Fruit fly (Drosophila melanogaster) whole organism, embryonic: ENCODE measurements around the gene schlank.

ENCODE experiments used
- BEAF-32 ChIP-seq: fragments of 200-800 bp; sonication (Bioruptor generic); optimal IDR thresholded peaks from 3 replicates; lab custom pipeline; 2017; ENCODE audit warnings: missing biosample characterization, missing genetic modification characterization, mild to moderate bottlenecking, moderate library complexity, missing genetic modification reagents
- Bgb ChIP-seq: fragments of 200-800 bp; sonication (Bioruptor generic); IDR thresholded peaks from 2 replicates; pipeline ENCODE4 v1.3.6; 2022; ENCODE audit warnings: missing biosample characterization, missing genetic modification characterization; ENCODE audit not compliant: partially characterized antibody
- BtbVII ChIP-seq: fragments of 200-800 bp; sonication (Bioruptor generic); optimal IDR thresholded peaks from 3 replicates; lab custom pipeline; 2017; ENCODE audit warnings: missing biosample characterization, mild to moderate bottlenecking, missing genetic modification characterization
- CG10321 ChIP-seq: fragments of 200-800 bp; sonication (Bioruptor generic); IDR thresholded peaks from 2 replicates; pipeline ENCODE4 v1.3.6; 2022; ENCODE audit warnings: missing biosample characterization, missing genetic modification characterization
- CG11247 ChIP-seq: fragments of 200-800 bp; sonication (Bioruptor generic); IDR thresholded peaks from 2 replicates; pipeline ENCODE4 v1.3.6; 2022; ENCODE audit warnings: missing biosample characterization, missing genetic modification characterization
- CG13624 ChIP-seq: fragments of 200-800 bp; sonication (Bioruptor generic); optimal IDR thresholded peaks from 2 replicates; lab custom pipeline; 2016; ENCODE audit warnings: missing biosample characterization, missing genetic modification characterization
- CG17359 ChIP-seq: fragments of 200-800 bp; sonication (Bioruptor generic); optimal IDR thresholded peaks from 3 replicates; lab custom pipeline; 2018; ENCODE audit warnings: missing biosample characterization, mild to moderate bottlenecking, missing genetic modification characterization, moderate library complexity
- CG17829 ChIP-seq: fragments of 200-800 bp; optimal IDR thresholded peaks from 2 replicates; lab custom pipeline; 2019; ENCODE audit warnings: missing biosample characterization, mild to moderate bottlenecking, missing genetic modification characterization, moderate library complexity
- CG1792 ChIP-seq: fragments of 200-800 bp; sonication (Bioruptor generic); optimal IDR thresholded peaks from 2 replicates; lab custom pipeline; 2016; ENCODE audit warnings: missing biosample characterization, missing genetic modification characterization
- CG2199 ChIP-seq: fragments of 200-800 bp; sonication (Bioruptor generic); IDR thresholded peaks from 3 replicates; pipeline ENCODE4 v1.3.6; 2022; ENCODE audit warnings: missing biosample characterization, missing genetic modification characterization
- CG2712 ChIP-seq: fragments of 200-800 bp; optimal IDR thresholded peaks from 3 replicates; lab custom pipeline; 2019; ENCODE audit warnings: missing biosample characterization, mild to moderate bottlenecking, missing genetic modification characterization, moderate library complexity
- CG31365 ChIP-seq: fragments of 200-800 bp; sonication (Bioruptor generic); optimal IDR thresholded peaks from 2 replicates; lab custom pipeline; 2018; ENCODE audit warnings: missing biosample characterization, mild to moderate bottlenecking, missing genetic modification characterization
- CG3163 ChIP-seq: fragments of 200-800 bp; sonication (Bioruptor generic); optimal IDR thresholded peaks from 3 replicates; lab custom pipeline; 2016; ENCODE audit warnings: missing biosample characterization, missing genetic modification characterization
- CG33213 ChIP-seq: fragments of 200-800 bp; sonication (Bioruptor generic); optimal IDR thresholded peaks from 3 replicates; lab custom pipeline; 2016; ENCODE audit warnings: missing biosample characterization, missing genetic modification characterization
- CG7556 ChIP-seq: fragments of 200-800 bp; sonication (Bioruptor generic); optimal IDR thresholded peaks from 2 replicates; lab custom pipeline; 2017; ENCODE audit warnings: missing biosample characterization, mild to moderate bottlenecking, missing genetic modification characterization
- CG8290 ChIP-seq, 3 experiments: fragments of 200-800 bp; sonication (Bioruptor generic); optimal IDR thresholded peaks; 2 replicates each; lab custom pipeline; 2016 to 2019; ENCODE audit warnings: missing biosample characterization in 3 of 3, missing genetic modification characterization in 3 of 3, mild to moderate bottlenecking in 2 of 3, moderate library complexity in 1 of 3
- CG8478 ChIP-seq: fragments of >200 bp; optimal IDR thresholded peaks from 2 replicates; lab custom pipeline; 2018
- Dek ChIP-seq: fragments of 200-800 bp; sonication (Bioruptor generic); optimal IDR thresholded peaks from 3 replicates; lab custom pipeline; 2019; ENCODE audit warnings: missing biosample characterization, mild to moderate bottlenecking, missing genetic modification characterization, moderate library complexity
- Dref ChIP-seq: fragments of 200-800 bp; sonication (Bioruptor generic); IDR thresholded peaks from 2 replicates; pipeline ENCODE4 v1.3.6; 2022; ENCODE audit warnings: missing biosample characterization, missing genetic modification characterization
- Ets65A ChIP-seq: fragments of 200-800 bp; sonication (Bioruptor generic); peaks from one replicate; lab custom pipeline; 2016; ENCODE audit warnings: missing biosample characterization, missing genetic modification characterization
- Fer3 ChIP-seq: fragments of 200-800 bp; sonication (Bioruptor generic); optimal IDR thresholded peaks from 2 replicates; lab custom pipeline; 2018; ENCODE audit warnings: missing biosample characterization, mild to moderate bottlenecking, missing genetic modification characterization, moderate library complexity
- HHEX ChIP-seq: fragments of 200-800 bp; sonication (Bioruptor generic); optimal IDR thresholded peaks from 3 replicates; lab custom pipeline; 2017; ENCODE audit warnings: missing biosample characterization, mild to moderate bottlenecking, missing genetic modification characterization, missing genetic modification reagents
- HLH4C ChIP-seq: fragments of 200-800 bp; sonication (Bioruptor generic); IDR thresholded peaks from 3 replicates; pipeline ENCODE4 v1.3.6; 2022; ENCODE audit warnings: missing biosample characterization, missing genetic modification characterization; ENCODE audit not compliant: partially characterized antibody
- Hmx ChIP-seq: fragments of 200-800 bp; sonication (Bioruptor generic); optimal IDR thresholded peaks from 2 replicates; lab custom pipeline; 2016; ENCODE audit warnings: missing biosample characterization, missing genetic modification characterization
- Hr78 ChIP-seq, 2 experiments: fragments of 200-800 bp in 1 of 2; fragments of >200 bp in 1 of 2; sonication (Bioruptor generic) in 1 of 2; optimal IDR thresholded peaks; 2 replicates each; lab custom pipeline; 2017 to 2019; ENCODE audit warnings: missing biosample characterization in 2 of 2, missing genetic modification characterization in 2 of 2, mild to moderate bottlenecking in 1 of 2, moderate library complexity in 1 of 2
- Med ChIP-seq: fragments of 200-800 bp; sonication (Bioruptor generic); peaks from one replicate; lab custom pipeline; 2016; ENCODE audit warnings: missing biosample characterization, missing genetic modification characterization, mild to moderate bottlenecking, inconsistent platforms, moderate library complexity
- Opbp ChIP-seq: fragments of 200-800 bp; sonication (Bioruptor generic); IDR thresholded peaks from 3 replicates; pipeline ENCODE4 v1.3.6; 2022; ENCODE audit warnings: missing biosample characterization, missing genetic modification characterization; ENCODE audit not compliant: partially characterized antibody
- Sin3A ChIP-seq: fragments of >200 bp; optimal IDR thresholded peaks from 2 replicates; lab custom pipeline; 2018
- Stat92E ChIP-seq, 3 experiments: fragments of >200 bp in 2 of 3; fragments of 200-800 bp in 1 of 3; sonication (Bioruptor generic) in 1 of 3; optimal IDR thresholded peaks; 2 replicates each; lab custom pipeline; 2017 to 2019; ENCODE audit warnings: missing biosample characterization in 3 of 3, missing genetic modification characterization in 3 of 3, mild to moderate bottlenecking in 1 of 3, moderate library complexity in 1 of 3
- YL-1 ChIP-seq: fragments of 200-800 bp; sonication (Bioruptor generic); optimal IDR thresholded peaks from 3 replicates; lab custom pipeline; 2017; ENCODE audit warnings: missing biosample characterization, mild to moderate bottlenecking, missing genetic modification characterization
- amos ChIP-seq: fragments of 200-800 bp; sonication (Bioruptor generic); IDR thresholded peaks from 2 replicates; pipeline ENCODE4 v1.3.6; 2022; ENCODE audit warnings: missing biosample characterization, missing genetic modification characterization; ENCODE audit not compliant: partially characterized antibody
- ara ChIP-seq: fragments of 200-800 bp; sonication (Bioruptor generic); IDR thresholded peaks from 2 replicates; pipeline ENCODE4 v1.3.6; 2022; ENCODE audit warnings: missing biosample characterization, missing genetic modification characterization
- chm ChIP-seq: fragments of 200-800 bp; sonication (Bioruptor generic); IDR thresholded peaks from 2 replicates; pipeline ENCODE4 v1.3.6; 2022; ENCODE audit warnings: missing biosample characterization, missing genetic modification characterization
- crp ChIP-seq, 2 experiments: fragments of 200-800 bp; sonication (Bioruptor generic); optimal IDR thresholded peaks; 2 replicates in 1 of 2; 3 replicates in 1 of 2; lab custom pipeline; 2017; ENCODE audit warnings: missing biosample characterization in 2 of 2, missing genetic modification characterization in 2 of 2, mild to moderate bottlenecking in 1 of 2, moderate library complexity in 1 of 2
- gfzf ChIP-seq: fragments of 200-800 bp; sonication (Bioruptor generic); optimal IDR thresholded peaks from 2 replicates; lab custom pipeline; 2016; ENCODE audit warnings: missing biosample characterization, mild to moderate bottlenecking, missing genetic modification characterization, moderate library complexity
- hbn ChIP-seq: fragments of 200-800 bp; sonication (Bioruptor generic); IDR thresholded peaks from 2 replicates; pipeline ENCODE4 v1.3.6; 2022; ENCODE audit warnings: missing biosample characterization, missing genetic modification characterization; ENCODE audit not compliant: partially characterized antibody
- jumu ChIP-seq: fragments of 200-800 bp; sonication (Bioruptor generic); optimal IDR thresholded peaks from 3 replicates; lab custom pipeline; 2016; ENCODE audit warnings: missing biosample characterization, missing genetic modification characterization
- kah ChIP-seq: fragments of 200-800 bp; sonication (Bioruptor generic); optimal IDR thresholded peaks from 2 replicates; lab custom pipeline; 2018; ENCODE audit warnings: missing biosample characterization, mild to moderate bottlenecking, missing genetic modification characterization
- kni ChIP-seq: fragments of 200-800 bp; sonication (Bioruptor generic); optimal IDR thresholded peaks from 3 replicates; lab custom pipeline; 2017; ENCODE audit warnings: mild to moderate bottlenecking, missing biosample characterization, missing genetic modification reagents, missing genetic modification characterization
- knrl ChIP-seq: fragments of 200-800 bp; sonication (Bioruptor generic); IDR thresholded peaks from 3 replicates; pipeline ENCODE4 v1.3.6; 2022; ENCODE audit warnings: missing biosample characterization, missing genetic modification characterization; ENCODE audit not compliant: partially characterized antibody
- pb ChIP-seq: fragments of 200-800 bp; sonication (Bioruptor generic); optimal IDR thresholded peaks from 3 replicates; lab custom pipeline; 2016; ENCODE audit warnings: missing biosample characterization, missing genetic modification characterization
- pzg ChIP-seq: fragments of 200-800 bp; sonication (Bioruptor generic); optimal IDR thresholded peaks from 3 replicates; lab custom pipeline; 2018; ENCODE audit warnings: missing biosample characterization, mild to moderate bottlenecking, missing genetic modification characterization, moderate library complexity
- repo ChIP-seq: fragments of 200-800 bp; sonication (Bioruptor generic); optimal IDR thresholded peaks from 2 replicates; lab custom pipeline; 2016; ENCODE audit warnings: missing biosample characterization, missing genetic modification characterization
- sima ChIP-seq: fragments of 200-800 bp; sonication (Bioruptor generic); optimal IDR thresholded peaks from 2 replicates; lab custom pipeline; 2016; ENCODE audit warnings: missing biosample characterization, missing genetic modification characterization
- tx ChIP-seq: fragments of 200-800 bp; sonication (Bioruptor generic); optimal IDR thresholded peaks from 2 replicates; lab custom pipeline; 2016; ENCODE audit warnings: missing biosample characterization, missing genetic modification characterization
- unc-4 ChIP-seq: fragments of 200-800 bp; sonication (Bioruptor generic); IDR thresholded peaks from 2 replicates; pipeline ENCODE4 v1.3.6; 2022; ENCODE audit warnings: missing biosample characterization, missing genetic modification characterization; ENCODE audit not compliant: partially characterized antibody
- zf30C ChIP-seq: fragments of 200-800 bp; sonication (Bioruptor generic); optimal IDR thresholded peaks from 3 replicates; lab custom pipeline; 2018; ENCODE audit warnings: missing biosample characterization, mild to moderate bottlenecking, missing genetic modification characterization

schlank gene

DNA sequence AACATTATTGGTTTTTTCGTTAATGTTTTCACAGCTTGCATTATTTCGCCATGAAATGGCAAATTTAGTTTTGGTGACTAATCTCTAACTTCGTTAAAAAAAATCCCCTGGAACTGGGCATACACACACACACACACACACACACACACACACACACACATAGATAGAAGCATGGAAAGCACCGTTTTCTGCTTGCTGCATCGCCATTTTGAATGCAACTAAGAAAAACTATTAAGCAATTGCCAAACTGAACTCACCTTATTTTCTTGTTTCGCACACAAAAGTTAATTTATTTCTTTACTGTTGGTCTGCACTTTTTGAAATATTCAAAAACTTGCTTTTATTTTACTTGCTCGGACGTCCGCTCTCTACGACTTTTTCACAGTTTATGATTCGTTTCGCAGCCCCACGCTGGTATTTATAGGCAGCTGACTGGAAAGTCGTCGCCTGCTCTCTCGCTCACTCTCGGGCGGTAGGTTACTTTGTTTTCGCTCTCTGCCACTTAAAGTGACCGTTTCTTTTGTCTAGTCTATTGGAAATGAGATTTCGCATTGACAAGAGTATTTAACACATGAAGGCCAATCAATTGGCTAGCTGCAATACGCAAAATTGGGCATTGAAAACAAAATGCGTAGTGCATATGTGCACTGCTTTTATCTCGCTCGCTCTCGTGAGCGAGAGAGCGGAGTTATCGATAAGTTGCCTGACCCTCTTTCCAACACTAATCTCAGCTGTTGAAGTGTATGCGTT, 12.0 kb upstream of the schlank start (continued):
- TF ChIP-seq gfzf (GFP tag; lab: Kevin White, UChicago) (peak; percentile 32), Ets65A (GFP tag; lab: Kevin White, UChicago) (peak; percentile 53), crp (GFP tag; optimal IDR thresholded peaks at IDR 0.05; lab: Kevin White, UChicago) (peak in 1 of 2 experiments; percentile 75), Opbp (GFP tag; lab: Robert Waterston, UW) (peak; percentile 13; the same call in 1 of the 3 replicates), ara (GFP tag; lab: Robert Waterston, UW) (no peak), Bgb (peak; percentile 35; the same call in 1 of the 2 replicates), hbn (no peak), zf30C (no peak), BtbVII (peak; percentile 58), repo (GFP tag; lab: Kevin White, UChicago) (peak; percentile 14), Stat92E (GFP tag; optimal IDR thresholded peaks at IDR 0.05; lab: Kevin White, UChicago) (peak in 1 of 3 experiments; percentile 57), CG2199 (GFP tag; lab: Robert Waterston, UW) (0 out of 3 replicates have a peak, but pooled peaks have one; percentile 46), pzg (peak; percentile 43), tx (no peak), CG13624 (GFP tag; lab: Kevin White, UChicago) (peak; percentile 94), Dek (tag; lab: Kevin White, UChicago) (peak; percentile 11), chm (GFP tag; lab: Robert Waterston, UW) (peak; percentile 57; the same call in 1 of the 2 replicates), CG3163 (peak; percentile 26), Hmx (GFP tag; lab: Kevin White, UChicago) (no peak), CG1792 (GFP tag; lab: Kevin White, UChicago) (no peak), jumu (no peak), CG7556 (peak; percentile 22), YL-1 (GFP tag; lab: Kevin White, UChicago) (peak; percentile 70), unc-4 (GFP tag; lab: Robert Waterston, UW) (peak; percentile 34; the same call in 1 of the 2 replicates), kni (GFP tag; lab: Kevin White, UChicago) (peak; percentile 40), CG31365 (no peak), amos (GFP tag; lab: Robert Waterston, UW) (peak; percentile 26; the same call in 1 of the 2 replicates), Fer3 (peak; percentile 9), CG17829 (tag; lab: Kevin White, UChicago) (peak; percentile 13), HHEX (GFP tag; lab: Kevin White, UChicago) (peak; percentile 37), sima (GFP tag; lab: Kevin White, UChicago) (no peak), knrl (no peak), HLH4C (GFP tag; lab: Robert Waterston, UW) (0 out of 3 replicates have a peak, but pooled peaks have one; percentile 43), Med (peak; percentile 79), CG8478 (lab: Kevin White, UChicago) (peak; percentile 82), Sin3A (lab: Kevin White, UChicago) (peak; percentile 15), Hr78 (GFP tag; optimal IDR thresholded peaks at IDR 0.05; lab: Kevin White, UChicago) (no peak), CG2712 (tag; lab: Kevin White, UChicago) (peak; percentile 3), CG8290 (GFP tag; optimal IDR thresholded peaks at IDR 0.05; lab: Kevin White, UChicago) (no peak), CG8290 (tag; optimal IDR thresholded peaks at IDR 0.05; lab: Kevin White, UChicago) (peak; percentile 34 to 47), CG10321 (GFP tag; lab: Robert Waterston, UW) (peak; percentile 78), BEAF-32 (GFP tag; lab: Kevin White, UChicago) (peak; percentile 48), CG11247 (GFP tag; lab: Robert Waterston, UW) (no peak), Dref (GFP tag; lab: Robert Waterston, UW) (peak; percentile 62), CG17359 (peak; percentile 44), kah (GFP tag; lab: Kevin White, UChicago) (peak; percentile 7), pb (GFP tag; lab: Kevin White, UChicago) (peak; percentile 19), CG33213 (GFP tag; lab: Kevin White, UChicago) (peak; percentile 38)
